Worm (Caenorhabditis elegans): ENCODE measurements around the gene F48E3.6.

DNA sequence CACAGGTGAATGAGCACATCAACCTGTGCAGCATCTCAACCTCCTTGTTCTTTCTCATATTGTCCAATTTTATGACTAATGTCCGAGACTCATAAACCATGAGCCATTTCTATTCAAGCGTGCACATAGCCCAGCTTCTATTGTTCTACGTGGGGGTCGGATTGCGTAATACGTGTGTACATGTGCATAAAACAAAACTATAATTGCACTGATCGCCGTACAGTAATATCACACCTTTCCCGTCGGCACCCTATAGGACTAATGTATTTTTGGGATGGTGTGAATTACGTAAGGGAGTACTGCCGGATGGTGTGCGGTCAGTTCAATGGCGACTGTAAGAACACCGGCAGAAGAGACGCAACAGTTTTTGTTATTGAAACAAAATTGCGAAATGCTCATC is 32.8 kb downstream of the F48E3.6 start:
- TF ChIP-seq W03F9.2 (tag; optimal IDR thresholded peaks at IDR 0.05) (no peak), him-1 (tag; optimal IDR thresholded peaks at IDR 0.05) (no peak)
